Worm (Caenorhabditis elegans) whole organism, dauer: ENCODE data around the gene str-227.
"Not testable (repeated sequence)": the region's sequence is repeated elsewhere in the genome, so short reads cannot be mapped to it uniquely, and the experiment has no call there.

Experiments used
- unc-62 ChIP-seq: sonication (generic microtip); optimal IDR thresholded peaks from 2 replicates; lab custom pipeline; 2017; ENCODE audit warnings: missing biosample characterization, missing genetic modification reagents, missing genetic modification characterization

Gene str-227

ce11 chrV:3557422-3557821 is 39.4 kb downstream of the str-227 start, which contains the start of gene grl-31:
TSS of gene grl-31 (minus strand) at chrV:3557778.
- no peak for TF ChIP-seq unc-62 (GFP tag; lab: Kevin White, UChicago)

ce11 chrV:3558744-3559143 is 40.8 kb downstream of the str-227 start, which contains the start of gene T24A6.1:
TSS of gene T24A6.1 (plus strand) at chrV:3559044.
- TF ChIP-seq unc-62 (GFP tag; lab: Kevin White, UChicago) = not testable (repeated sequence)

DNA sequence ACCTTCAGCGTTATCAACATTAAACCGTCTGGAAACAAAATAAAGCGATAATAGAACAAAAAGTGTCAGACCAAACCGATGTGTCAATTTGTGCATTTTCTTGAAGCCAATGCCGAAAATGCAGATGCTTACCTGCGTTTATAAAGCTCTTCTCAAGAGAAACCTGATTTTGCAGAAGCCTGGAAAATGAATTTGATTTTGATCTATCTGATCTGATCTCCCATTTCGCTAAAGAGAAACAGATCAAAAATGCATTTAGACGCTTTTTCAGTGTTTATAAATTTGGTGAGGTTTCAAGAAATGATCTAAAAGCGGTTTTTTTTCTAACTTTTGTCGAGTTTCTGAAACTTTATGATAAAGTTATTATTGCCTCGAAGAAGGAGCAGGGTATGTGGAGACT is 44.8 kb downstream of the str-227 start, which contains the start of gene T24A6.16:
T24A6.16 (minus strand) TSS at position 101 of the 400 bp plus-strand sequence.
- not testable (repeated sequence) for TF ChIP-seq unc-62 (GFP tag; lab: Kevin White, UChicago)

DNA sequence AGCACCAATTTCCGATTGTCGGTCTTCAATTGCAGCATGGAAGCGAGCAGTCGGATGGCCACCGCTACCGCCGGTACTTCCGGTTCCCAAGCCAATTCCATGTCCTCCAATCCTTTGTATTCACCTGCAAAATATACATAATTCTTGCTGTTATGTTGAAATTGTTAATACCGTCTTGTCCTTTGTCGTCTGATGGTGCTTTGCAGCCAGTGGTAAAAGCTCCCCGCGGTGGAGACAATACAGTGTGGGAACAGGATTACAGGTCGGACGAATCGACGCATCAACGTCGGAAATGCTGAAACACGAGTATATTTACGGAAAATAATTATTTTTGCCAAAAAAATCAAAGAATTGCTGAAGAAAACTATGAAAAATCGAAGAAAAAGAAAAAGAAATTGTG is 46.3 kb downstream of the str-227 start, which contains the start of gene T24A6.17:
T24A6.17 (minus strand) TSS at position 101 of the 400 bp plus-strand sequence.
- not testable (repeated sequence) for TF ChIP-seq unc-62 (GFP tag; lab: Kevin White, UChicago)
